Fruit fly (Drosophila melanogaster) whole organism, embryonic: ENCODE measurements around the gene CG8326.

ENCODE experiments used
- Ada2b ChIP-seq: fragments of 200-800 bp; sonication (Bioruptor generic); IDR thresholded peaks from 2 replicates; pipeline ENCODE4 v1.3.6; 2022; ENCODE audit warnings: missing biosample characterization, missing genetic modification characterization
- CG4730 ChIP-seq: fragments of 200-800 bp; sonication (Bioruptor generic); IDR thresholded peaks from 2 replicates; pipeline ENCODE4 v1.3.6; 2022; ENCODE audit warnings: missing biosample characterization, missing genetic modification characterization
- Xbp1 ChIP-seq: fragments of 200-800 bp; sonication (Bioruptor generic); optimal IDR thresholded peaks from 3 replicates; lab custom pipeline; 2016; ENCODE audit warnings: missing biosample characterization, mild to moderate bottlenecking, missing genetic modification characterization
- pum ChIP-seq: fragments of 200-800 bp; sonication (Bioruptor generic); optimal IDR thresholded peaks from 2 replicates; lab custom pipeline; 2016; ENCODE audit warnings: missing biosample characterization, missing genetic modification characterization

DNA sequence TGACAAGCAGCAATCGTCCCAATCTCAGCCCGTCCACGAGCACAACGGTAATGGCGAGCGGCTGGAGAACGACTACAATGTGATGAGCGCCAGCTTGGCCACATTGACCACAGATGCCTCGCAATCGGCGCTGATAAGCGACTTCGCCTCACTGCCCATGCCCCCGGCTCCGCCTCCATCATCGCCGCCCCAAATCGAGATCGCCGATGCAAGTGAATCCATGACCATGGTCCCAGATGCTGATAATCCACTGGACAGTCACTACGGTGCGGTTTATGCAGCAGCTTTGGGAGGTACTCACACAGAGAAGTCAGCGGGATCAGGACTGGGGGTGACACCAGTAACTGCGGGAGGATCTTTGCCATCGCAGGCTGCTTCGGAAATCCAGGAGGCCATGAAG, 26.8 kb downstream of the CG8326 start:
- TF ChIP-seq pum (GFP tag; lab: Kevin White, UChicago) (no peak), Ada2b (GFP tag; lab: Robert Waterston, UW) (no peak), CG4730 (GFP tag; lab: Robert Waterston, UW) (no peak), Xbp1 (GFP tag; lab: Kevin White, UChicago) (no peak)
